Worm (Caenorhabditis elegans) whole organism, early embryonic: ENCODE results near the gene col-162.

Experiments
- B0310.2 ChIP-seq: sonication (generic microtip); optimal IDR thresholded peaks from 2 replicates; lab custom pipeline; 2016; ENCODE audit warnings: mild to moderate bottlenecking, missing genetic modification characterization, missing compliant biosample characterization
- F13C5.2 ChIP-seq: sonication (generic microtip); optimal IDR thresholded peaks from 2 replicates; lab custom pipeline; 2017; ENCODE audit warnings: mild to moderate bottlenecking, missing genetic modification characterization, inconsistent platforms, missing compliant biosample characterization
- aly-1 ChIP-seq: sonication (generic microtip); optimal IDR thresholded peaks from 2 replicates; lab custom pipeline; 2016; ENCODE audit warnings: missing genetic modification characterization, missing compliant biosample characterization
- ama-1 ChIP-seq: fragments of 150-350 bp; optimal IDR thresholded peaks from 2 replicates; lab custom pipeline; 2014
- ceh-13 ChIP-seq: fragments of 200-800 bp; sonication (Bioruptor generic); optimal IDR thresholded peaks from 2 replicates; lab custom pipeline; 2018; ENCODE audit warnings: mild to moderate bottlenecking, missing genetic modification characterization, missing compliant biosample characterization
- ceh-36 ChIP-seq: sonication (generic microtip); optimal IDR thresholded peaks from 2 replicates; lab custom pipeline; 2016; ENCODE audit warnings: missing genetic modification characterization, inconsistent platforms, missing compliant biosample characterization
- ets-7 ChIP-seq: sonication (generic microtip); optimal IDR thresholded peaks from 2 replicates; lab custom pipeline; 2016; ENCODE audit warnings: missing genotype, missing genetic modification characterization, missing compliant biosample characterization
- flt-1 ChIP-seq: fragments of 200-800 bp; sonication (Bioruptor generic); IDR thresholded peaks from 2 replicates; pipeline ENCODE4 v1.3.6; 2022; ENCODE audit warnings: missing genetic modification characterization, missing compliant biosample characterization
- hmbx-1 ChIP-seq: sonication (generic microtip); optimal IDR thresholded peaks from 2 replicates; lab custom pipeline; 2016; ENCODE audit warnings: mild to moderate bottlenecking, missing genetic modification characterization, missing compliant biosample characterization
- hmg-4 ChIP-seq: fragments of 200-800 bp; sonication (Bioruptor generic); optimal IDR thresholded peaks from 2 replicates; lab custom pipeline; 2018; ENCODE audit warnings: mild to moderate bottlenecking, missing genetic modification characterization, missing compliant biosample characterization
- hnd-1 ChIP-seq: sonication (generic microtip); optimal IDR thresholded peaks from 2 replicates; lab custom pipeline; 2016; ENCODE audit warnings: missing genetic modification characterization, missing compliant biosample characterization
- pes-1 ChIP-seq: fragments of 200-800 bp; sonication (Bioruptor generic); IDR thresholded peaks from 2 replicates; pipeline ENCODE4 v1.3.6; 2022; ENCODE audit warnings: missing genetic modification reagents, missing genetic modification characterization, missing compliant biosample characterization
- scrt-1 ChIP-seq: fragments of 200-800 bp; sonication (Bioruptor generic); IDR thresholded peaks from 2 replicates; pipeline ENCODE4 v1.3.6; 2022; ENCODE audit warnings: missing genetic modification characterization, missing compliant biosample characterization
- sea-1 ChIP-seq: fragments of 200-800 bp; sonication (Bioruptor generic); conservative IDR thresholded peaks from 2 replicates; pipeline ENCODE4 v1.3.6; 2022; ENCODE audit warnings: missing genetic modification characterization, missing compliant biosample characterization
- tbx-11 ChIP-seq: fragments of 200-800 bp; sonication (Bioruptor generic); IDR thresholded peaks from 2 replicates; pipeline ENCODE4 v1.3.6; 2022; ENCODE audit warnings: missing genetic modification characterization, missing compliant biosample characterization
- tbx-37 ChIP-seq: fragments of 200-800 bp; sonication (Bioruptor generic); conservative IDR thresholded peaks from 2 replicates; pipeline ENCODE4 v1.3.6; 2022; ENCODE audit warnings: missing genetic modification reagents, missing genetic modification characterization, missing compliant biosample characterization
- tra-4 ChIP-seq: sonication (generic microtip); optimal IDR thresholded peaks from 2 replicates; lab custom pipeline; 2017; ENCODE audit warnings: missing genetic modification characterization, missing compliant biosample characterization

col-162 gene

ce11 chrV:13406511-13406910 lies 35.2 kb upstream of the col-162 start, which contains the start of gene F53F1.2:
F53F1.2 (plus strand) TSS chrV:13406816.
- no peak for TF ChIP-seq hmbx-1 (tag; lab: Kevin White, UChicago)
- TF ChIP-seq ets-7 (tag; lab: Kevin White, UChicago) = no peak
- no peak for TF ChIP-seq sea-1 (GFP tag; lab: Robert Waterston, UW)
- TF ChIP-seq ceh-13 (GFP tag; lab: Kevin White, UChicago) = no peak
- TF ChIP-seq tbx-37 = no peak
- TF ChIP-seq B0310.2 (tag; lab: Kevin White, UChicago) = no peak
- TF ChIP-seq F13C5.2 = no peak
- TF ChIP-seq pes-1 = no peak
- TF ChIP-seq ceh-36 = no peak

ce11 chrV:13407913-13408312 lies 33.8 kb upstream of the col-162 start, which contains the start of gene F53F1.3:
F53F1.3 (plus strand) TSS chrV:13408242.
- TF ChIP-seq B0310.2 (tag; lab: Kevin White, UChicago) (no peak), flt-1 (no peak), sea-1 (GFP tag; lab: Robert Waterston, UW) (no peak), ceh-36 (no peak), scrt-1 (no peak), hnd-1 (no peak), hmg-4 (GFP tag; lab: Kevin White, UChicago) (no peak), tra-4 (tag; lab: Kevin White, UChicago) (no peak), F13C5.2 (no peak), ama-1 (lab: Kevin White, UChicago) (no peak), ceh-13 (GFP tag; lab: Kevin White, UChicago) (no peak), tbx-37 (no peak), pes-1 (no peak)

- TF ChIP-seq ceh-13 (GFP tag; lab: Kevin White, UChicago) (no peak), scrt-1 (no peak), ama-1 (lab: Kevin White, UChicago) (no peak), ceh-36 (no peak), pes-1 (no peak), F13C5.2 (no peak), sea-1 (GFP tag; lab: Robert Waterston, UW) (no peak)
Observed at ce11 chrV:13408440-13408839, 33.3 kb upstream of the col-162 start.

- TF ChIP-seq scrt-1 = no peak
- TF ChIP-seq F13C5.2 = no peak
- no peak for TF ChIP-seq flt-1
- no peak for TF ChIP-seq B0310.2 (tag; lab: Kevin White, UChicago)
- no peak for TF ChIP-seq ama-1 (lab: Kevin White, UChicago)
- TF ChIP-seq pes-1 = no peak; the same call in 1 of the 2 replicates
- TF ChIP-seq ceh-36 = no peak
- no peak for TF ChIP-seq hmg-4 (GFP tag; lab: Kevin White, UChicago)
- no peak for TF ChIP-seq aly-1
- TF ChIP-seq ceh-13 (GFP tag; lab: Kevin White, UChicago) = no peak
- no peak for TF ChIP-seq sea-1 (GFP tag; lab: Robert Waterston, UW)
- TF ChIP-seq tbx-11 (GFP tag; lab: Robert Waterston, UW) = no peak
Observed at ce11 chrV:13409089-13409488, 32.7 kb upstream of the col-162 start.

ce11 chrV:13410688-13411087 lies 31.1 kb upstream of the col-162 start, which contains the start of gene F53F1.4:
F53F1.4 (plus strand) TSS chrV:13411077.
- no peak for TF ChIP-seq ceh-13 (GFP tag; lab: Kevin White, UChicago)
- TF ChIP-seq pes-1 = no peak
- no peak for TF ChIP-seq ama-1 (lab: Kevin White, UChicago)
- TF ChIP-seq ceh-36 = no peak
- TF ChIP-seq tbx-37 = no peak
- no peak for TF ChIP-seq hmg-4 (GFP tag; lab: Kevin White, UChicago)
- TF ChIP-seq tbx-11 (GFP tag; lab: Robert Waterston, UW) = no peak

ce11 chrV:13411225-13411991 lies 30.4 kb upstream of the col-162 start:
- no peak for TF ChIP-seq aly-1
- TF ChIP-seq hnd-1 = no peak
- no peak for TF ChIP-seq ets-7 (tag; lab: Kevin White, UChicago)
- no peak for TF ChIP-seq hmbx-1 (tag; lab: Kevin White, UChicago)
- TF ChIP-seq tbx-37 = no peak
- TF ChIP-seq sea-1 (GFP tag; lab: Robert Waterston, UW) = no peak; the same call in 1 of the 2 replicates
- no peak for TF ChIP-seq flt-1
- TF ChIP-seq F13C5.2 = no peak
- no peak for TF ChIP-seq tra-4 (tag; lab: Kevin White, UChicago)

ce11 chrV:13411992-13412298 lies 29.8 kb upstream of the col-162 start:
- TF ChIP-seq pes-1 = no peak
- TF ChIP-seq hmbx-1 (tag; lab: Kevin White, UChicago) = no peak
- TF ChIP-seq ama-1 (lab: Kevin White, UChicago) = no peak
- TF ChIP-seq tbx-11 (GFP tag; lab: Robert Waterston, UW) = no peak
- TF ChIP-seq ceh-13 (GFP tag; lab: Kevin White, UChicago) = no peak
- TF ChIP-seq hmg-4 (GFP tag; lab: Kevin White, UChicago) = no peak
- no peak for TF ChIP-seq tbx-37

- TF ChIP-seq hmbx-1 (tag; lab: Kevin White, UChicago) = no peak
- TF ChIP-seq B0310.2 (tag; lab: Kevin White, UChicago) = no peak
- no peak for TF ChIP-seq flt-1
- TF ChIP-seq aly-1 = no peak
- no peak for TF ChIP-seq scrt-1
- TF ChIP-seq hnd-1 = no peak
- no peak for TF ChIP-seq tbx-11 (GFP tag; lab: Robert Waterston, UW)
- TF ChIP-seq sea-1 (GFP tag; lab: Robert Waterston, UW) = no peak
- TF ChIP-seq ceh-36 = no peak
- TF ChIP-seq pes-1 = no peak
- no peak for TF ChIP-seq F13C5.2
- no peak for TF ChIP-seq tra-4 (tag; lab: Kevin White, UChicago)
- no peak for TF ChIP-seq tbx-37
- TF ChIP-seq ama-1 (lab: Kevin White, UChicago) = no peak
- no peak for TF ChIP-seq ceh-13 (GFP tag; lab: Kevin White, UChicago)
- no peak for TF ChIP-seq hmg-4 (GFP tag; lab: Kevin White, UChicago)
- no peak for TF ChIP-seq ets-7 (tag; lab: Kevin White, UChicago)
Observed at ce11 chrV:13413301-13413700, 28.5 kb upstream of the col-162 start.
